Fruit fly (Drosophila melanogaster) whole organism, prepupa: ENCODE measurements around the gene Tudor-SN.

Experiments
- Blimp-1 ChIP-seq: fragments of 200-800 bp; sonication (Bioruptor generic); optimal IDR thresholded peaks from 3 replicates; lab custom pipeline; 2017; ENCODE audit warnings: missing biosample characterization, missing genetic modification characterization, mild to moderate bottlenecking, moderate library complexity, missing genetic modification reagents
- CG10631 ChIP-seq: fragments of 200-800 bp; sonication (Bioruptor generic); optimal IDR thresholded peaks from 2 replicates; lab custom pipeline; 2016; ENCODE audit warnings: missing biosample characterization, missing genetic modification characterization
- CG10669 ChIP-seq: fragments of 200-800 bp; sonication (Bioruptor generic); optimal IDR thresholded peaks from 3 replicates; lab custom pipeline; 2018; ENCODE audit warnings: missing biosample characterization, mild to moderate bottlenecking, missing genetic modification characterization, moderate library complexity
- CG11762 ChIP-seq: fragments of 200-800 bp; sonication (Bioruptor generic); optimal IDR thresholded peaks from 3 replicates; lab custom pipeline; 2016; ENCODE audit warnings: missing biosample characterization, missing genetic modification characterization; ENCODE audit not compliant: insufficient read depth
- CG11902 ChIP-seq: fragments of 200-800 bp; sonication (Bioruptor generic); optimal IDR thresholded peaks from 3 replicates; lab custom pipeline; 2016; ENCODE audit warnings: missing biosample characterization, missing genetic modification characterization
- CG16779 ChIP-seq: fragments of 200-800 bp; sonication (Bioruptor generic); optimal IDR thresholded peaks from 3 replicates; lab custom pipeline; 2017; ENCODE audit warnings: missing biosample characterization, mild to moderate bottlenecking, missing genetic modification characterization
- CG3032 ChIP-seq: fragments of 200-800 bp; optimal IDR thresholded peaks from 2 replicates; lab custom pipeline; 2019; ENCODE audit warnings: missing biosample characterization, mild to moderate bottlenecking, missing genetic modification characterization, moderate library complexity
- CG31627 ChIP-seq: fragments of 200-800 bp; sonication (Bioruptor generic); optimal IDR thresholded peaks from 3 replicates; lab custom pipeline; 2016; ENCODE audit warnings: missing biosample characterization, missing genetic modification characterization
- CG4318 ChIP-seq: fragments of 200-800 bp; sonication (Bioruptor generic); optimal IDR thresholded peaks from 3 replicates; lab custom pipeline; 2017; ENCODE audit warnings: missing biosample characterization, mild to moderate bottlenecking, missing genetic modification characterization
- CG6163 ChIP-seq: fragments of 200-800 bp; sonication (Bioruptor generic); IDR thresholded peaks from 3 replicates; pipeline ENCODE4 v1.3.6; 2022; ENCODE audit warnings: missing biosample characterization, missing genetic modification characterization
- CG6854 ChIP-seq: fragments of 200-800 bp; sonication (Bioruptor generic); optimal IDR thresholded peaks from 2 replicates; lab custom pipeline; 2017; ENCODE audit warnings: missing biosample characterization, mild to moderate bottlenecking, missing genetic modification characterization
- CG7368 ChIP-seq: fragments of 200-800 bp; sonication (Bioruptor generic); optimal IDR thresholded peaks from 3 replicates; lab custom pipeline; 2016; ENCODE audit warnings: missing biosample characterization, missing genetic modification characterization
- CG8319 ChIP-seq: fragments of 200-800 bp; sonication (Bioruptor generic); optimal IDR thresholded peaks from 3 replicates; lab custom pipeline; 2016; ENCODE audit warnings: missing biosample characterization, missing genetic modification characterization
- Eip75B ChIP-seq: fragments of 200-800 bp; sonication (Bioruptor generic); optimal IDR thresholded peaks from 3 replicates; lab custom pipeline; 2016; ENCODE audit warnings: missing biosample characterization, missing genetic modification characterization
- Eip78C ChIP-seq: fragments of 200-800 bp; sonication (Bioruptor generic); peaks from one replicate; lab custom pipeline; 2016; ENCODE audit warnings: missing biosample characterization, missing genetic modification characterization
- Eip93F ChIP-seq: fragments of 200-800 bp; sonication (Bioruptor generic); optimal IDR thresholded peaks from 2 replicates; lab custom pipeline; 2016; ENCODE audit warnings: missing biosample characterization, mild to moderate bottlenecking, missing genetic modification characterization
- Ets21C ChIP-seq: fragments of 200-800 bp; sonication (Bioruptor generic); optimal IDR thresholded peaks from 3 replicates; lab custom pipeline; 2016; ENCODE audit warnings: missing biosample characterization, missing genetic modification characterization
- Ets96B ChIP-seq: fragments of 200-800 bp; optimal IDR thresholded peaks from 2 replicates; lab custom pipeline; 2019; ENCODE audit warnings: missing biosample characterization, mild to moderate bottlenecking, missing genetic modification characterization, moderate library complexity
- Hr39 ChIP-seq: fragments of 200-800 bp; sonication (Bioruptor generic); optimal IDR thresholded peaks from 2 replicates; lab custom pipeline; 2016; ENCODE audit warnings: missing biosample characterization, missing genetic modification characterization
- Smox ChIP-seq: fragments of 200-800 bp; sonication (Bioruptor generic); optimal IDR thresholded peaks from 3 replicates; lab custom pipeline; 2016; ENCODE audit warnings: missing biosample characterization, missing genetic modification characterization
- Sox102F ChIP-seq: fragments of 200-800 bp; sonication (Bioruptor generic); optimal IDR thresholded peaks from 2 replicates; lab custom pipeline; 2016; ENCODE audit warnings: missing biosample characterization, mild to moderate bottlenecking, missing genetic modification characterization
- Sox14 ChIP-seq: fragments of 200-800 bp; sonication (Bioruptor generic); optimal IDR thresholded peaks from 3 replicates; lab custom pipeline; 2016; ENCODE audit warnings: missing biosample characterization, missing genetic modification characterization
- Sox15 ChIP-seq: fragments of 200-800 bp; sonication (Bioruptor generic); optimal IDR thresholded peaks from 3 replicates; lab custom pipeline; 2016; ENCODE audit warnings: missing biosample characterization, missing genetic modification characterization
- acj6 ChIP-seq: fragments of 200-800 bp; sonication (Bioruptor generic); optimal IDR thresholded peaks from 3 replicates; lab custom pipeline; 2016; ENCODE audit warnings: missing biosample characterization, missing genetic modification characterization
- cyc ChIP-seq: fragments of 200-800 bp; sonication (Bioruptor generic); optimal IDR thresholded peaks from 3 replicates; lab custom pipeline; 2016; ENCODE audit warnings: missing biosample characterization, missing genetic modification characterization
- dac ChIP-seq: fragments of 200-800 bp; sonication (Bioruptor generic); optimal IDR thresholded peaks from 2 replicates; lab custom pipeline; 2017; ENCODE audit warnings: missing biosample characterization, mild to moderate bottlenecking, missing genetic modification characterization
- dsx ChIP-seq: fragments of 200-800 bp; optimal IDR thresholded peaks from 3 replicates; lab custom pipeline; 2019; ENCODE audit warnings: missing biosample characterization, mild to moderate bottlenecking, missing genetic modification characterization, moderate library complexity; ENCODE audit not compliant: poor library complexity, severe bottlenecking
- eg ChIP-seq: fragments of 200-800 bp; sonication (Bioruptor generic); IDR thresholded peaks from 3 replicates; pipeline ENCODE4 v1.3.6; 2022; ENCODE audit warnings: missing biosample characterization, missing genetic modification characterization
- esn ChIP-seq: fragments of 200-800 bp; sonication (Bioruptor generic); optimal IDR thresholded peaks from 2 replicates; lab custom pipeline; 2016; ENCODE audit warnings: missing biosample characterization, mild to moderate bottlenecking, missing genetic modification characterization, moderate library complexity
- fd59A ChIP-seq: fragments of 200-800 bp; sonication (Bioruptor generic); optimal IDR thresholded peaks from 2 replicates; lab custom pipeline; 2017; ENCODE audit warnings: missing biosample characterization, mild to moderate bottlenecking, missing genetic modification characterization, missing genetic modification reagents
- fkh ChIP-seq: fragments of 200-800 bp; sonication (Bioruptor generic); optimal IDR thresholded peaks from 3 replicates; lab custom pipeline; 2017; ENCODE audit warnings: missing biosample characterization, mild to moderate bottlenecking, missing genetic modification characterization, moderate library complexity
- lz ChIP-seq: fragments of 200-800 bp; sonication (Bioruptor generic); optimal IDR thresholded peaks from 3 replicates; lab custom pipeline; 2016; ENCODE audit warnings: missing biosample characterization, missing genetic modification characterization
- net ChIP-seq: fragments of 200-800 bp; sonication (Bioruptor generic); optimal IDR thresholded peaks from 3 replicates; lab custom pipeline; 2016; ENCODE audit warnings: missing biosample characterization, missing genetic modification characterization
- salr ChIP-seq, 2 experiments: fragments of 200-800 bp; sonication (Bioruptor generic); optimal IDR thresholded peaks; 3 replicates each; lab custom pipeline; 2016 to 2018; ENCODE audit warnings: missing biosample characterization in 2 of 2, missing genetic modification characterization in 2 of 2, mild to moderate bottlenecking in 1 of 2
- ss ChIP-seq, 2 experiments: fragments of 200-800 bp; sonication (Bioruptor generic); optimal IDR thresholded peaks; 2 replicates in 1 of 2; 3 replicates in 1 of 2; lab custom pipeline; 2017 to 2018; ENCODE audit warnings: mild to moderate bottlenecking in 2 of 2, missing biosample characterization in 2 of 2, missing genetic modification characterization in 2 of 2, moderate library complexity in 1 of 2
- svp ChIP-seq: fragments of 200-800 bp; sonication (Bioruptor generic); peaks from one replicate; lab custom pipeline; 2016; ENCODE audit warnings: missing biosample characterization, missing genetic modification characterization
- topi ChIP-seq: fragments of 200-800 bp; sonication (Bioruptor generic); optimal IDR thresholded peaks from 3 replicates; lab custom pipeline; 2016; ENCODE audit warnings: missing biosample characterization, missing genetic modification characterization
- vri ChIP-seq: fragments of 200-800 bp; sonication (Bioruptor generic); optimal IDR thresholded peaks from 3 replicates; lab custom pipeline; 2016; ENCODE audit warnings: missing biosample characterization, mild to moderate bottlenecking, missing genetic modification characterization

Gene Tudor-SN

dm6 chr3L:263500-264377, 441 bp downstream of the Tudor-SN start:
- TF ChIP-seq salr (GFP tag; optimal IDR thresholded peaks at IDR 0.05; lab: Kevin White, UChicago) (no peak), CG10631 (GFP tag; lab: Kevin White, UChicago) (no peak), Blimp-1 (GFP tag; lab: Kevin White, UChicago) (peak; percentile 35), CG16779 (tag; lab: Kevin White, UChicago) (no peak)

dm6 chr3L:262724-263177, 1.4 kb downstream of the Tudor-SN start:
- TF ChIP-seq svp (peak; percentile 91), CG31627 (GFP tag; lab: Kevin White, UChicago) (no peak), CG6854 (GFP tag; lab: Kevin White, UChicago) (no peak), dsx (GFP tag; lab: Kevin White, UChicago) (peak; percentile 15), esn (no peak), CG11762 (GFP tag; lab: Kevin White, UChicago) (no peak), CG11902 (GFP tag; lab: Kevin White, UChicago) (no peak), CG6163 (GFP tag; lab: Robert Waterston, UW) (no peak), CG7368 (no peak), fkh (peak; percentile 12), Hr39 (GFP tag; lab: Kevin White, UChicago) (no peak), Sox15 (GFP tag; lab: Kevin White, UChicago) (no peak), net (GFP tag; lab: Kevin White, UChicago) (no peak), CG3032 (tag; lab: Kevin White, UChicago) (no peak), Eip93F (no peak), dac (GFP tag; lab: Kevin White, UChicago) (no peak), topi (GFP tag; lab: Kevin White, UChicago) (no peak), Eip75B (no peak)
- TF ChIP-seq, all 60 proteins: peak for 3

- no peak for TF ChIP-seq CG10669 (GFP tag; lab: Kevin White, UChicago)
- TF ChIP-seq lz (GFP tag; lab: Kevin White, UChicago) = peak; percentile 68
- TF ChIP-seq eg = no peak
- TF ChIP-seq Eip78C (GFP tag; lab: Kevin White, UChicago) = no peak
- TF ChIP-seq esn = peak; percentile 78
- TF ChIP-seq vri (GFP tag; lab: Kevin White, UChicago) = peak; percentile 78
- no peak for TF ChIP-seq ss (GFP tag; optimal IDR thresholded peaks at IDR 0.05; lab: Kevin White, UChicago)
- peak; percentile 97 for TF ChIP-seq Sox14 (GFP tag; lab: Kevin White, UChicago)
- peak; percentile 64 for TF ChIP-seq cyc (GFP tag; lab: Kevin White, UChicago)
- TF ChIP-seq CG8319 (GFP tag; lab: Kevin White, UChicago) = peak; percentile 24
- no peak for TF ChIP-seq Hr39 (GFP tag; lab: Kevin White, UChicago)
- no peak for TF ChIP-seq Ets96B (tag; lab: Kevin White, UChicago)
- TF ChIP-seq Eip93F = peak; percentile 43
- TF ChIP-seq CG31627 (GFP tag; lab: Kevin White, UChicago) = peak; percentile 80
- TF ChIP-seq Ets21C (GFP tag; lab: Kevin White, UChicago) = no peak
- TF ChIP-seq CG6854 (GFP tag; lab: Kevin White, UChicago) = no peak
- peak; percentile 38 for TF ChIP-seq Sox15 (GFP tag; lab: Kevin White, UChicago)
- no peak for TF ChIP-seq CG4318 (GFP tag; lab: Kevin White, UChicago)
- no peak for TF ChIP-seq Sox102F
- TF ChIP-seq fkh = peak; percentile 68
- peak; percentile 41 for TF ChIP-seq CG3032 (tag; lab: Kevin White, UChicago)
- TF ChIP-seq dsx (GFP tag; lab: Kevin White, UChicago) = no peak
- peak; percentile 28 for TF ChIP-seq CG11762 (GFP tag; lab: Kevin White, UChicago)
- TF ChIP-seq acj6 (GFP tag; lab: Kevin White, UChicago) = peak; percentile 62
- peak; percentile 36 for TF ChIP-seq CG11902 (GFP tag; lab: Kevin White, UChicago)
- peak; percentile 72 for TF ChIP-seq CG10631 (GFP tag; lab: Kevin White, UChicago)
- TF ChIP-seq fd59A (GFP tag; lab: Kevin White, UChicago) = no peak
- TF ChIP-seq Smox (GFP tag; lab: Kevin White, UChicago) = no peak
- peak; percentile 60 for TF ChIP-seq CG7368
Measured at dm6 chr3L:257618-258475, 6.3 kb downstream of the Tudor-SN start, which contains the start of the genes DIP2 and wac. Gene DIP2, minus strand, starts transcription at chr3L:257954. Gene wac, plus strand, starts transcription at chr3L:258176.
